Fruit fly (Drosophila melanogaster) whole organism, prepupa: ENCODE results near the gene CG10866.

ENCODE experiments used
- CG10669 ChIP-seq: fragments of 200-800 bp; sonication (Bioruptor generic); optimal IDR thresholded peaks from 3 replicates; lab custom pipeline; 2018; ENCODE audit warnings: missing biosample characterization, mild to moderate bottlenecking, missing genetic modification characterization, moderate library complexity
- CG11762 ChIP-seq: fragments of 200-800 bp; sonication (Bioruptor generic); optimal IDR thresholded peaks from 3 replicates; lab custom pipeline; 2016; ENCODE audit warnings: missing biosample characterization, missing genetic modification characterization; ENCODE audit not compliant: insufficient read depth
- CG11902 ChIP-seq: fragments of 200-800 bp; sonication (Bioruptor generic); optimal IDR thresholded peaks from 3 replicates; lab custom pipeline; 2016; ENCODE audit warnings: missing biosample characterization, missing genetic modification characterization
- CG15336 ChIP-seq: fragments of 200-800 bp; sonication (Bioruptor generic); IDR thresholded peaks from 2 replicates; pipeline ENCODE4 v1.3.6; 2022; ENCODE audit warnings: missing biosample characterization, missing genetic modification characterization
- CG1621 ChIP-seq: fragments of 200-800 bp; sonication (Bioruptor generic); optimal IDR thresholded peaks from 3 replicates; lab custom pipeline; 2018; ENCODE audit warnings: missing biosample characterization, mild to moderate bottlenecking, missing genetic modification characterization
- CG3032 ChIP-seq: fragments of 200-800 bp; optimal IDR thresholded peaks from 2 replicates; lab custom pipeline; 2019; ENCODE audit warnings: missing biosample characterization, mild to moderate bottlenecking, missing genetic modification characterization, moderate library complexity
- CG31627 ChIP-seq: fragments of 200-800 bp; sonication (Bioruptor generic); optimal IDR thresholded peaks from 3 replicates; lab custom pipeline; 2016; ENCODE audit warnings: missing biosample characterization, missing genetic modification characterization
- CG34406 ChIP-seq: fragments of 200-800 bp; sonication (Bioruptor generic); optimal IDR thresholded peaks from 3 replicates; lab custom pipeline; 2016; ENCODE audit warnings: missing biosample characterization, missing genetic modification characterization
- CG3919 ChIP-seq: fragments of 200-800 bp; sonication (Bioruptor generic); optimal IDR thresholded peaks from 3 replicates; lab custom pipeline; 2016; ENCODE audit warnings: missing biosample characterization, missing genetic modification characterization
- CG6163 ChIP-seq: fragments of 200-800 bp; sonication (Bioruptor generic); IDR thresholded peaks from 3 replicates; pipeline ENCODE4 v1.3.6; 2022; ENCODE audit warnings: missing biosample characterization, missing genetic modification characterization
- CG6808 ChIP-seq: fragments of 200-800 bp; sonication (Bioruptor generic); optimal IDR thresholded peaks from 3 replicates; lab custom pipeline; 2017; ENCODE audit warnings: missing biosample characterization, missing genetic modification characterization, mild to moderate bottlenecking, moderate library complexity, missing genetic modification reagents
- CG6854 ChIP-seq: fragments of 200-800 bp; sonication (Bioruptor generic); optimal IDR thresholded peaks from 2 replicates; lab custom pipeline; 2017; ENCODE audit warnings: missing biosample characterization, mild to moderate bottlenecking, missing genetic modification characterization
- CG7368 ChIP-seq: fragments of 200-800 bp; sonication (Bioruptor generic); optimal IDR thresholded peaks from 3 replicates; lab custom pipeline; 2016; ENCODE audit warnings: missing biosample characterization, missing genetic modification characterization
- CG8119 ChIP-seq: fragments of 200-800 bp; sonication (Bioruptor generic); IDR thresholded peaks from 3 replicates; pipeline ENCODE4 v1.3.6; 2022; ENCODE audit warnings: missing biosample characterization, missing genetic modification characterization
- CG8319 ChIP-seq: fragments of 200-800 bp; sonication (Bioruptor generic); optimal IDR thresholded peaks from 3 replicates; lab custom pipeline; 2016; ENCODE audit warnings: missing biosample characterization, missing genetic modification characterization
- CG9139 ChIP-seq: fragments of 200-800 bp; sonication (Bioruptor generic); optimal IDR thresholded peaks from 3 replicates; lab custom pipeline; 2017; ENCODE audit warnings: missing biosample characterization, mild to moderate bottlenecking, missing genetic modification characterization
- Eip75B ChIP-seq: fragments of 200-800 bp; sonication (Bioruptor generic); optimal IDR thresholded peaks from 3 replicates; lab custom pipeline; 2016; ENCODE audit warnings: missing biosample characterization, missing genetic modification characterization
- Eip78C ChIP-seq: fragments of 200-800 bp; sonication (Bioruptor generic); peaks from one replicate; lab custom pipeline; 2016; ENCODE audit warnings: missing biosample characterization, missing genetic modification characterization
- Gug ChIP-seq: fragments of 200-800 bp; sonication (Bioruptor generic); IDR thresholded peaks from 2 replicates; pipeline ENCODE4 v1.3.6; 2022; ENCODE audit warnings: missing biosample characterization, missing genetic modification characterization
- Hr38 ChIP-seq: sonication (Bioruptor generic); optimal IDR thresholded peaks from 2 replicates; lab custom pipeline; 2016; ENCODE audit warnings: missing biosample characterization, missing genetic modification characterization
- Hr4 ChIP-seq: fragments of 200-800 bp; sonication (Bioruptor generic); optimal IDR thresholded peaks from 3 replicates; lab custom pipeline; 2016; ENCODE audit warnings: missing biosample characterization, missing genetic modification characterization
- Met ChIP-seq: fragments of 200-800 bp; sonication (Bioruptor generic); optimal IDR thresholded peaks from 3 replicates; lab custom pipeline; 2016; ENCODE audit warnings: missing biosample characterization, missing genetic modification characterization
- Smox ChIP-seq: fragments of 200-800 bp; sonication (Bioruptor generic); optimal IDR thresholded peaks from 3 replicates; lab custom pipeline; 2016; ENCODE audit warnings: missing biosample characterization, missing genetic modification characterization
- Sox102F ChIP-seq: fragments of 200-800 bp; sonication (Bioruptor generic); optimal IDR thresholded peaks from 2 replicates; lab custom pipeline; 2016; ENCODE audit warnings: missing biosample characterization, mild to moderate bottlenecking, missing genetic modification characterization
- achi ChIP-seq: fragments of 200-800 bp; sonication (Bioruptor generic); optimal IDR thresholded peaks from 3 replicates; lab custom pipeline; 2016; ENCODE audit warnings: missing biosample characterization, missing genetic modification characterization
- cyc ChIP-seq: fragments of 200-800 bp; sonication (Bioruptor generic); optimal IDR thresholded peaks from 3 replicates; lab custom pipeline; 2016; ENCODE audit warnings: missing biosample characterization, missing genetic modification characterization
- dsx ChIP-seq: fragments of 200-800 bp; optimal IDR thresholded peaks from 3 replicates; lab custom pipeline; 2019; ENCODE audit warnings: missing biosample characterization, mild to moderate bottlenecking, missing genetic modification characterization, moderate library complexity; ENCODE audit not compliant: poor library complexity, severe bottlenecking
- eg ChIP-seq: fragments of 200-800 bp; sonication (Bioruptor generic); IDR thresholded peaks from 3 replicates; pipeline ENCODE4 v1.3.6; 2022; ENCODE audit warnings: missing biosample characterization, missing genetic modification characterization
- esn ChIP-seq: fragments of 200-800 bp; sonication (Bioruptor generic); optimal IDR thresholded peaks from 2 replicates; lab custom pipeline; 2016; ENCODE audit warnings: missing biosample characterization, mild to moderate bottlenecking, missing genetic modification characterization, moderate library complexity
- fd59A ChIP-seq: fragments of 200-800 bp; sonication (Bioruptor generic); optimal IDR thresholded peaks from 2 replicates; lab custom pipeline; 2017; ENCODE audit warnings: missing biosample characterization, mild to moderate bottlenecking, missing genetic modification characterization, missing genetic modification reagents
- fd85E ChIP-seq: fragments of 200-800 bp; sonication (Bioruptor generic); optimal IDR thresholded peaks from 3 replicates; lab custom pipeline; 2016; ENCODE audit warnings: missing biosample characterization, missing genetic modification characterization
- net ChIP-seq: fragments of 200-800 bp; sonication (Bioruptor generic); optimal IDR thresholded peaks from 3 replicates; lab custom pipeline; 2016; ENCODE audit warnings: missing biosample characterization, missing genetic modification characterization
- pdm3 ChIP-seq: fragments of 200-800 bp; sonication (Bioruptor generic); optimal IDR thresholded peaks from 3 replicates; lab custom pipeline; 2016; ENCODE audit warnings: missing biosample characterization, missing genetic modification characterization
- salr ChIP-seq, 2 experiments: fragments of 200-800 bp; sonication (Bioruptor generic); optimal IDR thresholded peaks; 3 replicates each; lab custom pipeline; 2016 to 2018; ENCODE audit warnings: missing biosample characterization in 2 of 2, missing genetic modification characterization in 2 of 2, mild to moderate bottlenecking in 1 of 2
- ss ChIP-seq, 2 experiments: fragments of 200-800 bp; sonication (Bioruptor generic); optimal IDR thresholded peaks; 2 replicates in 1 of 2; 3 replicates in 1 of 2; lab custom pipeline; 2017 to 2018; ENCODE audit warnings: mild to moderate bottlenecking in 2 of 2, missing biosample characterization in 2 of 2, missing genetic modification characterization in 2 of 2, moderate library complexity in 1 of 2
- svp ChIP-seq: fragments of 200-800 bp; sonication (Bioruptor generic); peaks from one replicate; lab custom pipeline; 2016; ENCODE audit warnings: missing biosample characterization, missing genetic modification characterization
- topi ChIP-seq: fragments of 200-800 bp; sonication (Bioruptor generic); optimal IDR thresholded peaks from 3 replicates; lab custom pipeline; 2016; ENCODE audit warnings: missing biosample characterization, missing genetic modification characterization
- vri ChIP-seq: fragments of 200-800 bp; sonication (Bioruptor generic); optimal IDR thresholded peaks from 3 replicates; lab custom pipeline; 2016; ENCODE audit warnings: missing biosample characterization, mild to moderate bottlenecking, missing genetic modification characterization

Gene CG10866

DNA sequence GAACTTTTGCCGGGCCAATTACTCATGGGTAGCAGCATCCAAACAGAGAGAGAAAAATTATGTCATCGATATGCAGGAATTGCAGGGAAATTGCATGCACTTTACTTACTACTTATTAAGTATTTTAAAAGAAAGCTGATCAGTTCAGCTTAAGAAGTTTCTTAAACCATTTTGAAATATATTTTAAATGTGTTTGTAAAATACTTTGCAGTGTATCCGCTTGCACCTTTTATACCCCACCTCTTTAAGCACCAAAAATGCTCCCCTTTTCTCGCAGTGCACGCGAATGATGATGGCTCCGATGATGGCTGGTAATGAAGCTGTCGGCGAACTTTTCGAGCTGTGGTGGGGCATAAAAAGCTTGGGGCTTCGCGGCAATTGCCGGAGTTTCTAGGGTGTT, 14.7 kb upstream of the CG10866 start, which contains the start of gene CG14984 (continued):
- TF ChIP-seq net (GFP tag; lab: Kevin White, UChicago) (peak; percentile 70), pdm3 (GFP tag; lab: Kevin White, UChicago) (peak; percentile 77), fd59A (GFP tag; lab: Kevin White, UChicago) (peak; percentile 73), CG11762 (GFP tag; lab: Kevin White, UChicago) (peak; percentile 76), CG6808 (GFP tag; lab: Kevin White, UChicago) (peak; percentile 89), CG7368 (GFP tag; lab: Kevin White, UChicago) (peak; percentile 84), Eip75B (GFP tag; lab: Kevin White, UChicago) (peak; percentile 81), achi (GFP tag; lab: Kevin White, UChicago) (peak; percentile 79), CG3032 (tag; lab: Kevin White, UChicago) (peak; percentile 89), Smox (GFP tag; lab: Kevin White, UChicago) (peak; percentile 73), Hr38 (GFP tag; lab: Kevin White, UChicago) (no peak), Gug (GFP tag; lab: Robert Waterston, UW) (peak; percentile 72), CG34406 (GFP tag; lab: Kevin White, UChicago) (peak; percentile 77), salr (GFP tag; optimal IDR thresholded peaks at IDR 0.05; lab: Kevin White, UChicago) (peak; percentile 71 to 81), CG6854 (GFP tag; lab: Kevin White, UChicago) (no peak)

DNA sequence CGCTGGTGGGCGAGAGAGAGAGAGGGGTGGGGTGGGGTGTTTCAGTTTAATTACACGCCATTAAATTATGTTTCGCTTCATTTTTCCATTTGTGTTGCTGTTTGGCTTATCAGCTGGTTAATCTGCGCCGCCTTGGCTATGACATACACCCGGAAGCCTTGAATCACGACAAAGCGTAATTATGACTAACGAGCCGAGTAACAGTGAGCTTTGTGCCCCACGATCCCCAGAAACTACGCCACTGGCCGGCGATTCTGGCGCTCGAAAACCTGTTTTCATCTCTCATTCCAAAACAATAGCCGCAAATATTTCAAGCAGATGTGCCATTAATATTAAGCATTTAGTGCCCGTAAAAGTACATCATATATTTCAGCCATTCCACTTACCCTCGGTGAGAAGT, 14.1 kb upstream of the CG10866 start:
- peak; percentile 21 for TF ChIP-seq Eip78C (GFP tag; lab: Kevin White, UChicago)
- no peak for TF ChIP-seq dsx (GFP tag; lab: Kevin White, UChicago)
- peak; percentile 24; the same call in 1 of the 3 replicates for TF ChIP-seq CG6163 (GFP tag; lab: Robert Waterston, UW)

DNA sequence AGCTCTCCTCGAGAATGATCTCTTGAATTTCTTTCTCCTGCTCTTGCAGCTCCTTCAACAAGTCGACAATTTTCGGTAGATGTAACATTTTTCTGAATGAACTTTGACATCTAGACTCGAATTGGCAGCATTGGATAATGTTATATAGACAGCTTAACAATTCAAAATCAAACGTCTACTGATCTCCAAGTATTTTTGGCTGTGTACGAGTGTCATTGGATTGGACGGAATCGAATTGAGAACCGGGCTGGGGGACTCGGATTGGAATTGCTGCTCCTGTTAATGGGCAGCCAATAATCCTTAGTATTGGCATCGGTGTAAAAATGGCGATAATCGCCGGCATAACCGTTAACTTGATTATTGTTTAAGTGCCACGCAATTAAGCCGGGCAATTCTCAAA, 11.4 kb upstream of the CG10866 start, which contains the start of gene CG14983:
CG14983 (minus strand) TSS at position 101 of the 400 bp plus-strand sequence.
- peak; percentile 37 for TF ChIP-seq svp (GFP tag; lab: Kevin White, UChicago)
- TF ChIP-seq pdm3 (GFP tag; lab: Kevin White, UChicago): no peak

DNA sequence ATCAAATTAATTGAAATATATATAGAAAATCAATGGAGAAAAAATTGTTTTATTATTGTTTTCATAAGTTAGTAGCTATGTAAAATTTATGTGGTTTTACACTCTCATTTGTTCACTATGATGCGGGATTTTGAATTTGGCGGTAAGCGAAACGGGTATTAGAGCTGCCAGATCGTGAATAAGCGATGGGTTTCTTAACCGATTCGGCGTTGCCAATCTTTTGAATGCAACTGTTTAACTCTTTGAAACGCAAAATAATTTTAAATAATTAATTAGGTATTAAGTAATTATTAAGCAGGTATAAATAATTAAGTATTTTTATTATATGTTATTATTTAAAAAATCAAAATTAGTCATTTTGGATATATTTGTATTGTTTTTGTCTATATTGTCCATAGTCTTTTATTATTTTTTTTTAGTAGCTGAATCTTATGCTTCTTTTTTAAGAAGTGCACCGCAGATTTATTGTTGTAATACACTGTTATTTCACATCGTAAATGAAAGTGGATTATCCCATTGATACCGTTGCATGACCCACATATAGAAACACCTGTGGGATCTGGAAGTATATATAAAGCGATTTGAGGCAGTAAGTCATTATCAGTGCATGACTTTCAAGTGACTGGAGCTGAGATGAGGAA, 9.6 kb upstream of the CG10866 start, which contains the start of gene CG10853:
CG10853 (plus strand) TSS at position 591 of the 641 bp plus-strand sequence.
- TF ChIP-seq CG10669 (GFP tag; lab: Kevin White, UChicago) (no peak), Sox102F (GFP tag; lab: Kevin White, UChicago) (no peak), dsx (GFP tag; lab: Kevin White, UChicago) (peak; percentile 14)

DNA sequence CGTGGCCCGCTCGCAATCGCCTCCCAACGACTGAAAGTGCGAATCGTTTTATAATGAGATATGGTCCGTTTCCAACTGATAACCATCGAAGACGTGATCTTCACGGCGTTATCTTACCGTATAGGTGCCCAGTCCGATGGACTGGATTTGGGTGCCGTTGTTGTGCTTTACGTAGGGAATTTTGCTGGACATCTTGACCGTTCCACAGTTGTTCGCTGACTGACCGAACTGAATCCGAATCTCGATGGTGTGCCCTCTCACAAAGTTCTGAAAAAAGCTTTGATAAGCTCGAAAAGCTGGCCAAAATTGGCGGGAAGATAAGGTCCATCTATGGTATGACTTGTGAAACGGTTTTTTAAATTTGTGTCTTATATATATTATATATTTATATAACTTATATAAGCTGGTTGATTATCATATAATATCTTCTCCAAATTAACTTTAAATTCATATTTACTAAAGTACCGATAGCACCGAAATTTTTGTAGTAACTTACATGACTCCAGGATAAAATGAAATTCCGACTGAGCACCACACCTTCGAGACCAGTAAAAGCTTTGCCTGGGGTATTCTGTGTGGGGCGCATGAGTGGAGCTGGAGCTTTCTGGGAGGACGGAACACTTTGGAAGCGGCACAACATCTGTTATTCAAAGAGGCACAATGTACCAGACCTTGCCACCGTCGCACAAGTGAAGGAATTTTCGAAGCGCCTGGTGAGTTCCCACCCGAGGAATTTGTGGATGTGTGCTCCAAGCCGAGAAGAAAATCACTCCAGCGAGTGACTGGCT, 4.6 kb upstream of the CG10866 start, which contains the start of the genes CG10863 and CG14982:
CG10863 (minus strand) TSS at position 225 of the 788 bp plus-strand sequence.
CG14982 (plus strand) TSS at position 470 of the 788 bp plus-strand sequence.
- TF ChIP-seq CG15336 (GFP tag; lab: Robert Waterston, UW): no peak
- TF ChIP-seq Eip78C (GFP tag; lab: Kevin White, UChicago): peak; percentile 69
- no peak for TF ChIP-seq Hr4 (GFP tag; lab: Kevin White, UChicago)
- no peak for TF ChIP-seq CG11902
- TF ChIP-seq CG9139: no peak
- peak; percentile 28 for TF ChIP-seq CG6854 (GFP tag; lab: Kevin White, UChicago)
- TF ChIP-seq CG8119: no peak
- TF ChIP-seq dsx (GFP tag; lab: Kevin White, UChicago): no peak
- TF ChIP-seq fd59A (GFP tag; lab: Kevin White, UChicago): no peak
- TF ChIP-seq CG1621 (tag; lab: Kevin White, UChicago): no peak
- no peak for TF ChIP-seq CG3032 (tag; lab: Kevin White, UChicago)
- no peak for TF ChIP-seq achi (GFP tag; lab: Kevin White, UChicago)
- peak; percentile 97 for TF ChIP-seq svp (GFP tag; lab: Kevin White, UChicago)
- TF ChIP-seq ss (GFP tag; optimal IDR thresholded peaks at IDR 0.05; lab: Kevin White, UChicago): no peak
- TF ChIP-seq fd85E (GFP tag; lab: Kevin White, UChicago): no peak
- TF ChIP-seq CG31627: no peak
- no peak for TF ChIP-seq CG6808 (GFP tag; lab: Kevin White, UChicago)
- TF ChIP-seq Hr38 (GFP tag; lab: Kevin White, UChicago): no peak
- TF ChIP-seq CG3919 (GFP tag; lab: Kevin White, UChicago): no peak
- TF ChIP-seq cyc (GFP tag; lab: Kevin White, UChicago): no peak
- TF ChIP-seq vri: peak; percentile 40
- peak; percentile 20 for TF ChIP-seq esn (GFP tag; lab: Kevin White, UChicago)
- TF ChIP-seq CG6163 (GFP tag; lab: Robert Waterston, UW): no peak
- TF ChIP-seq CG8319 (GFP tag; lab: Kevin White, UChicago): no peak
- TF ChIP-seq topi: no peak
- peak; percentile 25; the same call in 1 of the 3 replicates for TF ChIP-seq eg (GFP tag; lab: Robert Waterston, UW)
- no peak for TF ChIP-seq Met (GFP tag; lab: Kevin White, UChicago)
